Fruit fly (Drosophila melanogaster): Measurements from ENCODE around the gene CG14316.

CG14316 gene

dm6 chr3R:18195295-18195694 is 43.4 kb downstream of the CG14316 start:
- no peak for TF ChIP-seq CG7928 (GFP tag; optimal IDR thresholded peaks at IDR 0.05)
- no peak for TF ChIP-seq CG13123 (GFP tag; optimal IDR thresholded peaks at IDR 0.05)
- TF ChIP-seq Med (GFP tag): peak; percentile 42

DNA sequence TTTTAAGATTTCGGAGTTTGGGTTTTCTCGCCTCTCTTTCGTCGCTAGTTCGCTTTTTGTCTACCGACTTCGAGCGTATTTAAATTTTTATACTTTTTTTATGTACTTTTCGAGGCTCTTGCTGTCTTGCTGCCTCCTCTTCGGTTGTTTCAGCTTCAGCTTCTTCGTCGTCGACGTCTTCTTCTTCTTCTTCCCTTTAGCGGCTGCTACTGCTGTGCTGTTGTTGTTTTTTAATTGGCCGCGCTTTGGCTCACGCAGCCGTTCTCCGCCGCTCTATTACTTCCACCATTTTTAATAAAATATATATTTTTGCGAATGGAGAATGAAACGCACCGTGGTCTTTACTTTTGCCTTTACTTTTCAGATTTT is 44.7 kb downstream of the CG14316 start:
- TF ChIP-seq CG6654 (GFP tag; optimal IDR thresholded peaks at IDR 0.05): no peak
- TF ChIP-seq Dek (tag; optimal IDR thresholded peaks at IDR 0.05): peak; percentile 6
- TF ChIP-seq tap (tag; optimal IDR thresholded peaks at IDR 0.05): no peak
- TF ChIP-seq pros (GFP tag; optimal IDR thresholded peaks at IDR 0.05): peak; percentile 88
- TF ChIP-seq Vsx1 (GFP tag; optimal IDR thresholded peaks at IDR 0.05): peak; percentile 63
- peak; percentile 70 for TF ChIP-seq psq (GFP tag; optimal IDR thresholded peaks at IDR 0.05)

dm6 chr3R:18196991-18197801 is 45.3 kb downstream of the CG14316 start:
- TF ChIP-seq CG18476 (GFP tag; optimal IDR thresholded peaks at IDR 0.05) (peak; percentile 35), CG12104 (GFP tag; optimal IDR thresholded peaks at IDR 0.05) (peak; percentile 59), Six4 (GFP tag; optimal IDR thresholded peaks at IDR 0.05) (peak; percentile 19), CG11093 (GFP tag; IDR thresholded peaks at IDR 0.05) (peak; percentile 37; the same call in 2 of the 3 replicates), jumu (GFP tag; optimal IDR thresholded peaks at IDR 0.05) (peak; percentile 19), CG10654 (GFP tag; optimal IDR thresholded peaks at IDR 0.05) (no peak), CG1603 (tag; optimal IDR thresholded peaks at IDR 0.05) (peak; percentile 28), Dref (GFP tag; IDR thresholded peaks at IDR 0.05) (no peak), lbe (GFP tag; optimal IDR thresholded peaks at IDR 0.05) (peak; percentile 86), MESR4 (GFP tag; optimal IDR thresholded peaks at IDR 0.05) (peak; percentile 40), grau (tag; optimal IDR thresholded peaks at IDR 0.05) (peak; percentile 76), Dip3 (GFP tag; optimal IDR thresholded peaks at IDR 0.05) (no peak), Fer2 (tag; optimal IDR thresholded peaks at IDR 0.05) (peak; percentile 23), Oli (tag; optimal IDR thresholded peaks at IDR 0.05) (peak; percentile 77), btn (GFP tag; optimal IDR thresholded peaks at IDR 0.05) (no peak), CG8281 (tag; optimal IDR thresholded peaks at IDR 0.05) (peak; percentile 5), pho (GFP tag; optimal IDR thresholded peaks at IDR 0.05) (peak; percentile 32), unpg (GFP tag; optimal IDR thresholded peaks at IDR 0.05) (peak; percentile 58), pnt (GFP tag; optimal IDR thresholded peaks at IDR 0.05) (peak; percentile 23), CG15011 (GFP tag; optimal IDR thresholded peaks at IDR 0.05) (peak; percentile 27), CG1647 (GFP tag; optimal IDR thresholded peaks at IDR 0.05) (no peak), Blimp-1 (GFP tag; optimal IDR thresholded peaks at IDR 0.05) (peak; percentile 31), CG18619 (GFP tag; optimal IDR thresholded peaks at IDR 0.05) (peak; percentile 75), pita (GFP tag; optimal IDR thresholded peaks at IDR 0.05) (no peak), CG15479 (GFP tag; optimal IDR thresholded peaks at IDR 0.05) (peak; percentile 97), Neu2 (GFP tag; optimal IDR thresholded peaks at IDR 0.05; ENCODE audit: borderline replicate concordance) (no peak), nmo (GFP tag; optimal IDR thresholded peaks at IDR 0.05) (peak; percentile 76), BEAF-32 (GFP tag; optimal IDR thresholded peaks at IDR 0.05) (peak; percentile 1), Max (GFP tag; optimal IDR thresholded peaks at IDR 0.05) (peak; percentile 8), luna (GFP tag; optimal IDR thresholded peaks at IDR 0.05) (no peak), Dek (tag; optimal IDR thresholded peaks at IDR 0.05) (peak; percentile 24), CG4328 (GFP tag; optimal IDR thresholded peaks at IDR 0.05) (peak; percentile 37), CG10274 (GFP tag; optimal IDR thresholded peaks at IDR 0.05) (peak; percentile 57), ato (GFP tag; IDR thresholded peaks at IDR 0.05; ENCODE audit: partially characterized antibody) (no peak), CG34376 (GFP tag; optimal IDR thresholded peaks at IDR 0.05) (peak; percentile 14), bab2 (GFP tag; optimal IDR thresholded peaks at IDR 0.05) (peak; percentile 62), CG13775 (GFP tag; optimal IDR thresholded peaks at IDR 0.05) (peak; percentile 70)

Measured in whole organism, embryonic.